Worm (Caenorhabditis elegans) whole organism, L4 larva: ENCODE results near the gene C16C8.22.
"Not testable (repeated sequence)": the region's sequence is repeated elsewhere in the genome, so short reads cannot be mapped to it uniquely, and the experiment has no call there.

ENCODE experiments used
- F26F4.8 ChIP-seq: fragments of 200-800 bp; sonication (Bioruptor generic); conservative IDR thresholded peaks from 2 replicates; pipeline ENCODE4 v1.3.6; 2022; ENCODE audit warnings: missing genetic modification characterization, missing compliant biosample characterization
- F37D6.2 ChIP-seq: sonication (generic microtip); optimal IDR thresholded peaks from 2 replicates; lab custom pipeline; 2016; ENCODE audit warnings: mild to moderate bottlenecking, missing genetic modification characterization, missing compliant biosample characterization
- R02D3.7 ChIP-seq: fragments of 150-350 bp; sonication (generic microtip); optimal IDR thresholded peaks from 3 replicates; lab custom pipeline; 2014; ENCODE audit warnings: missing biosample characterization, missing genetic modification characterization
- Y105C5A.15 ChIP-seq: fragments of 200-800 bp; sonication (Bioruptor generic); IDR thresholded peaks from 2 replicates; pipeline ENCODE4 v1.3.6; 2022; ENCODE audit warnings: missing genetic modification characterization, missing compliant biosample characterization
- Y75B8A.6 ChIP-seq: fragments of 200-800 bp; sonication (Bioruptor generic); IDR thresholded peaks from 2 replicates; pipeline ENCODE4 v1.3.6; 2022; ENCODE audit warnings: missing genetic modification reagents, missing genetic modification characterization, missing compliant biosample characterization
- aha-1 ChIP-seq: fragments of 150-350 bp; peaks from one replicate; lab custom pipeline; 2014; ENCODE audit warnings: missing biosample characterization, missing genetic modification characterization
- aly-2 ChIP-seq: sonication (generic microtip); optimal IDR thresholded peaks from 2 replicates; lab custom pipeline; 2018; ENCODE audit warnings: missing biosample characterization, missing genetic modification characterization
- ceh-20 ChIP-seq: fragments of 200-800 bp; sonication (Bioruptor generic); IDR thresholded peaks from 2 replicates; pipeline ENCODE4 v1.3.6; 2022; ENCODE audit warnings: missing genetic modification reagents, missing genetic modification characterization, missing compliant biosample characterization
- ceh-28 ChIP-seq: fragments of 150-350 bp; optimal IDR thresholded peaks from 2 replicates; lab custom pipeline; 2014; ENCODE audit warnings: missing biosample characterization, missing genetic modification reagents, missing genetic modification characterization
- ces-1 ChIP-seq: fragments of 150-350 bp; sonication (generic microtip); optimal IDR thresholded peaks from 4 replicates; lab custom pipeline; 2014; ENCODE audit warnings: missing biosample characterization, missing genetic modification reagents, missing genetic modification characterization
- daf-12 ChIP-seq: fragments of 150-350 bp; optimal IDR thresholded peaks from 2 replicates; lab custom pipeline; 2014; ENCODE audit warnings: missing biosample characterization, missing genetic modification reagents, missing genetic modification characterization
- daf-16 ChIP-seq, 3 experiments: sonication (generic microtip); optimal IDR thresholded peaks; 2 replicates each; lab custom pipeline; 2016 to 2017; ENCODE audit warnings: missing genetic modification characterization in 3 of 3, missing genetic modification reagents in 3 of 3, mild to moderate bottlenecking in 2 of 3, missing compliant biosample characterization in 2 of 3, missing biosample characterization in 1 of 3, moderate library complexity in 1 of 3
- daf-19 ChIP-seq: fragments of 200-800 bp; sonication (Bioruptor generic); conservative IDR thresholded peaks from 2 replicates; pipeline ENCODE4 v1.3.6; 2022; ENCODE audit warnings: missing genetic modification characterization, missing compliant biosample characterization
- dmd-8 ChIP-seq: fragments of 200-800 bp; sonication (Bioruptor generic); IDR thresholded peaks from 2 replicates; pipeline ENCODE4 v1.3.6; 2022; ENCODE audit warnings: missing genetic modification characterization, missing compliant biosample characterization
- dmd-9 ChIP-seq: fragments of 200-800 bp; sonication (Bioruptor generic); IDR thresholded peaks from 2 replicates; pipeline ENCODE4 v1.3.6; 2022; ENCODE audit warnings: missing genetic modification reagents, missing genetic modification characterization, missing compliant biosample characterization
- dpl-1 ChIP-seq: fragments of 150-350 bp; optimal IDR thresholded peaks from 2 replicates; lab custom pipeline; 2014; ENCODE audit warnings: missing biosample characterization, missing genetic modification reagents, missing genetic modification characterization
- duxl-1 ChIP-seq: sonication (generic microtip); optimal IDR thresholded peaks from 2 replicates; lab custom pipeline; 2016; ENCODE audit warnings: mild to moderate bottlenecking, missing genetic modification characterization, moderate library complexity, missing compliant biosample characterization; ENCODE audit not compliant: poor library complexity
- fkh-10 ChIP-seq: fragments of 150-350 bp; optimal IDR thresholded peaks from 2 replicates; lab custom pipeline; 2014; ENCODE audit warnings: missing biosample characterization, missing genetic modification reagents, missing genetic modification characterization
- gei-8 ChIP-seq: fragments of 200-800 bp; sonication (Bioruptor generic); optimal IDR thresholded peaks from 2 replicates; lab custom pipeline; 2018; ENCODE audit warnings: mild to moderate bottlenecking, missing genetic modification characterization, missing compliant biosample characterization
- hlh-11 ChIP-seq: fragments of 200-800 bp; sonication (Bioruptor generic); optimal IDR thresholded peaks from 2 replicates; lab custom pipeline; 2018; ENCODE audit warnings: mild to moderate bottlenecking, missing genetic modification characterization, missing compliant biosample characterization
- hlh-30 ChIP-seq: sonication (generic microtip); optimal IDR thresholded peaks from 2 replicates; lab custom pipeline; 2017; ENCODE audit warnings: antibody characterized with exemption, mild to moderate bottlenecking, missing genetic modification characterization, missing compliant biosample characterization; ENCODE audit not compliant: insufficient read depth
- hmg-1.1 ChIP-seq: fragments of 200-800 bp; sonication (Bioruptor generic); IDR thresholded peaks from 2 replicates; pipeline ENCODE4 v1.3.6; 2022; ENCODE audit warnings: missing genetic modification reagents, missing genetic modification characterization, missing compliant biosample characterization
- jun-1 ChIP-seq: fragments of 150-350 bp; optimal IDR thresholded peaks from 2 replicates; lab custom pipeline; 2014; ENCODE audit warnings: missing biosample characterization, missing genetic modification reagents, missing genetic modification characterization
- lin-15B ChIP-seq: fragments of 150-350 bp; sonication (generic microtip); optimal IDR thresholded peaks from 3 replicates; lab custom pipeline; 2014; ENCODE audit warnings: missing biosample characterization, missing genetic modification characterization
- lin-29 ChIP-seq: fragments of 200-800 bp; sonication (Bioruptor generic); IDR thresholded peaks from 2 replicates; pipeline ENCODE4 v1.3.6; 2022; ENCODE audit warnings: missing genetic modification reagents, missing genetic modification characterization, missing compliant biosample characterization
- lin-38 ChIP-seq: fragments of 200-800 bp; sonication (Bioruptor generic); IDR thresholded peaks from 2 replicates; pipeline ENCODE4 v1.3.6; 2022; ENCODE audit warnings: missing genetic modification reagents, missing genetic modification characterization, missing compliant biosample characterization
- lin-39 ChIP-seq: fragments of 150-350 bp; optimal IDR thresholded peaks from 2 replicates; lab custom pipeline; 2014; ENCODE audit warnings: missing biosample characterization, missing genetic modification reagents, missing genetic modification characterization
- lsy-2 ChIP-seq, 2 experiments: fragments of 150-350 bp in 1 of 2; sonication (generic microtip) in 1 of 2; optimal IDR thresholded peaks; 2 replicates each; lab custom pipeline; 2014 to 2017; ENCODE audit warnings: missing biosample characterization in 2 of 2, missing genetic modification characterization in 2 of 2
- madf-9 ChIP-seq: fragments of 200-800 bp; sonication (Bioruptor generic); conservative IDR thresholded peaks from 2 replicates; pipeline ENCODE4 v1.3.6; 2022; ENCODE audit warnings: missing genetic modification reagents, missing genetic modification characterization, missing compliant biosample characterization
- mes-2 ChIP-seq: sonication (generic microtip); optimal IDR thresholded peaks from 2 replicates; lab custom pipeline; 2016; ENCODE audit warnings: missing genotype, mild to moderate bottlenecking, missing genetic modification characterization, missing compliant biosample characterization; ENCODE audit not compliant: poor library complexity, severe bottlenecking
- nhr-11 ChIP-seq: fragments of 150-350 bp; optimal IDR thresholded peaks from 2 replicates; lab custom pipeline; 2014; ENCODE audit warnings: missing biosample characterization, missing genetic modification characterization
- nhr-111 ChIP-seq: fragments of 200-800 bp; sonication (Bioruptor generic); optimal IDR thresholded peaks from 2 replicates; lab custom pipeline; 2018; ENCODE audit warnings: mild to moderate bottlenecking, missing genetic modification characterization, missing compliant biosample characterization
- nhr-237 ChIP-seq: sonication (generic microtip); optimal IDR thresholded peaks from 2 replicates; lab custom pipeline; 2017; ENCODE audit warnings: missing biosample characterization, missing genetic modification characterization
- nhr-25 ChIP-seq: sonication (generic microtip); optimal IDR thresholded peaks from 2 replicates; lab custom pipeline; 2017; ENCODE audit warnings: missing genetic modification characterization, mild to moderate bottlenecking, missing compliant biosample characterization, antibody characterized with exemption, moderate library complexity, borderline replicate concordance; ENCODE audit not compliant: insufficient read depth
- nhr-28 ChIP-seq: fragments of 150-350 bp; optimal IDR thresholded peaks from 2 replicates; lab custom pipeline; 2014; ENCODE audit warnings: missing biosample characterization, missing genetic modification characterization
- nhr-42 ChIP-seq: fragments of 200-800 bp; sonication (Bioruptor generic); IDR thresholded peaks from 2 replicates; pipeline ENCODE4 v1.3.6; 2022; ENCODE audit warnings: missing genetic modification characterization, missing compliant biosample characterization
- nhr-6 ChIP-seq: fragments of 150-350 bp; optimal IDR thresholded peaks from 2 replicates; lab custom pipeline; 2014; ENCODE audit warnings: missing biosample characterization, missing genetic modification characterization
- nhr-76 ChIP-seq: fragments of 150-350 bp; optimal IDR thresholded peaks from 2 replicates; lab custom pipeline; 2014; ENCODE audit warnings: missing biosample characterization, missing genetic modification characterization
- php-3 ChIP-seq: fragments of 200-800 bp; sonication (Bioruptor generic); IDR thresholded peaks from 2 replicates; pipeline ENCODE4 v1.3.6; 2022; ENCODE audit warnings: missing genetic modification reagents, missing genetic modification characterization, missing compliant biosample characterization
- saeg-2 ChIP-seq: fragments of 200-800 bp; sonication (Bioruptor generic); IDR thresholded peaks from 2 replicates; pipeline ENCODE4 v1.3.6; 2022; ENCODE audit warnings: missing genetic modification reagents, missing genetic modification characterization, missing compliant biosample characterization
- spr-1 ChIP-seq: sonication (generic microtip); optimal IDR thresholded peaks from 2 replicates; lab custom pipeline; 2016; ENCODE audit warnings: mild to moderate bottlenecking, missing genetic modification characterization, missing compliant biosample characterization
- spr-3 ChIP-seq: fragments of 200-800 bp; sonication (Bioruptor generic); optimal IDR thresholded peaks from 2 replicates; lab custom pipeline; 2018; ENCODE audit warnings: mild to moderate bottlenecking, missing genetic modification characterization, missing compliant biosample characterization
- tra-1 ChIP-seq: fragments of 200-800 bp; sonication (Bioruptor generic); IDR thresholded peaks from 2 replicates; pipeline ENCODE4 v1.3.6; 2022; ENCODE audit warnings: missing genetic modification reagents, missing genetic modification characterization, missing compliant biosample characterization
- unc-39 ChIP-seq: sonication (generic microtip); optimal IDR thresholded peaks from 2 replicates; lab custom pipeline; 2017; ENCODE audit warnings: missing biosample characterization, missing genetic modification characterization
- zfp-2 ChIP-seq: sonication (generic microtip); optimal IDR thresholded peaks from 2 replicates; lab custom pipeline; 2016; ENCODE audit warnings: mild to moderate bottlenecking, missing genetic modification characterization, missing compliant biosample characterization
- zfp-3 ChIP-seq: fragments of 200-800 bp; sonication (Bioruptor generic); conservative IDR thresholded peaks from 2 replicates; pipeline ENCODE4 v1.3.6; 2022; ENCODE audit warnings: missing genetic modification reagents, missing genetic modification characterization, missing compliant biosample characterization

C16C8.22 gene

ce11 chrII:3443154-3443553, at the start of gene C16C8.22:
Gene C16C8.22, minus strand, starts transcription at chrII:3443254.
- TF ChIP-seq hlh-11 (tag; lab: Kevin White, UChicago) (no peak), fkh-10 (GFP tag; lab: Kevin White, UChicago) (no peak), ceh-28 (tag; lab: Kevin White, UChicago) (no peak), F37D6.2 (tag; lab: Kevin White, UChicago) (no peak), lin-38 (GFP tag; lab: Robert Waterston, UW) (no peak), nhr-111 (GFP tag; lab: Kevin White, UChicago) (no peak), F26F4.8 (no peak), dmd-9 (GFP tag; lab: Robert Waterston, UW) (no peak), hmg-1.1 (no peak), unc-39 (tag; lab: Kevin White, UChicago) (no peak), spr-1 (tag; lab: Kevin White, UChicago) (no peak), jun-1 (tag; lab: Kevin White, UChicago) (no peak)

- not testable (repeated sequence) for TF ChIP-seq nhr-11 (tag; lab: Kevin White, UChicago); lin-29 (GFP tag; lab: Robert Waterston, UW); tra-1 (GFP tag; lab: Robert Waterston, UW)
Observed at ce11 chrII:3490797-3491196, 47.7 kb upstream of the C16C8.22 start, which contains the start of gene fbxb-112. Gene fbxb-112, plus strand, starts transcription at chrII:3491097.

- peak; percentile 71 for TF ChIP-seq nhr-28 (tag; lab: Kevin White, UChicago)
- peak; percentile 64 for TF ChIP-seq madf-9 (GFP tag; lab: Robert Waterston, UW)
- 0 out of 2 replicates have a peak, but pooled peaks have one; percentile 43 for TF ChIP-seq php-3 (GFP tag; lab: Robert Waterston, UW)
- no peak for TF ChIP-seq Y105C5A.15 (GFP tag; lab: Robert Waterston, UW)
- TF ChIP-seq zfp-2 (tag; lab: Kevin White, UChicago): no peak
- peak; percentile 62 for TF ChIP-seq dpl-1
- no peak for TF ChIP-seq saeg-2 (GFP tag; lab: Robert Waterston, UW)
- no peak for TF ChIP-seq nhr-111 (GFP tag; lab: Kevin White, UChicago)
- no peak for TF ChIP-seq nhr-6
- peak; percentile 28 for TF ChIP-seq fkh-10 (GFP tag; lab: Kevin White, UChicago)
- TF ChIP-seq spr-3 (GFP tag; lab: Kevin White, UChicago): no peak
- no peak for TF ChIP-seq lin-39 (tag; lab: Kevin White, UChicago)
- peak; percentile 97 for TF ChIP-seq mes-2 (tag; lab: Kevin White, UChicago)
- TF ChIP-seq gei-8 (GFP tag; lab: Kevin White, UChicago): no peak
- TF ChIP-seq nhr-25 (tag; lab: Kevin White, UChicago): no peak
- no peak for TF ChIP-seq Y75B8A.6 (GFP tag; lab: Robert Waterston, UW)
- TF ChIP-seq nhr-237 (tag; lab: Kevin White, UChicago): no peak
- no peak for TF ChIP-seq nhr-42 (GFP tag; lab: Robert Waterston, UW)
- no peak for TF ChIP-seq dmd-8 (GFP tag; lab: Robert Waterston, UW)
- no peak for TF ChIP-seq daf-16 (GFP tag; optimal IDR thresholded peaks at IDR 0.05; lab: Kevin White, UChicago)
- TF ChIP-seq daf-16 (tag; optimal IDR thresholded peaks at IDR 0.05; lab: Kevin White, UChicago): no peak
- TF ChIP-seq nhr-76 (tag; lab: Kevin White, UChicago): no peak
- no peak for TF ChIP-seq aly-2
- TF ChIP-seq duxl-1 (tag; lab: Kevin White, UChicago): no peak
- peak; percentile 54; the same call in 1 of the 2 replicates for TF ChIP-seq dmd-9 (GFP tag; lab: Robert Waterston, UW)
- TF ChIP-seq hlh-30 (tag; lab: Kevin White, UChicago): no peak
- no peak for TF ChIP-seq daf-12
- TF ChIP-seq nhr-11 (tag; lab: Kevin White, UChicago): peak; percentile 11
- no peak for TF ChIP-seq R02D3.7 (tag; lab: Kevin White, UChicago)
- no peak for TF ChIP-seq lin-15B (tag; lab: Kevin White, UChicago)
- peak; percentile 74 for TF ChIP-seq ces-1 (GFP tag; lab: Kevin White, UChicago)
- no peak for TF ChIP-seq ceh-20 (GFP tag; lab: Robert Waterston, UW)
- TF ChIP-seq F37D6.2 (tag; lab: Kevin White, UChicago): no peak
- no peak for TF ChIP-seq ceh-28 (tag; lab: Kevin White, UChicago)
- TF ChIP-seq lsy-2 (tag; optimal IDR thresholded peaks at IDR 0.05; lab: Kevin White, UChicago): no peak
- TF ChIP-seq zfp-3 (GFP tag; lab: Robert Waterston, UW): no peak
- peak; percentile 95 for TF ChIP-seq aha-1
- no peak for TF ChIP-seq daf-19
Observed at ce11 chrII:3482231-3482630, 39.2 kb upstream of the C16C8.22 start, which contains the start of gene smu-2. Gene smu-2, plus strand, starts transcription at chrII:3482408.
